Worm (Caenorhabditis elegans) whole organism, L1 larva: ENCODE data around the gene Y47D7A.9.

Experiments
- C04F5.9 ChIP-seq: sonication (generic microtip); optimal IDR thresholded peaks from 2 replicates; lab custom pipeline; 2016; ENCODE audit warnings: missing genetic modification characterization, missing compliant biosample characterization
- C16A3.4 ChIP-seq: fragments of 150-350 bp; optimal IDR thresholded peaks from 2 replicates; lab custom pipeline; 2014; ENCODE audit warnings: missing biosample characterization, missing genetic modification characterization
- alr-1 ChIP-seq: fragments of 200-800 bp; sonication (Bioruptor generic); optimal IDR thresholded peaks from 2 replicates; lab custom pipeline; 2018; ENCODE audit warnings: borderline replicate concordance, mild to moderate bottlenecking, missing genetic modification characterization, missing compliant biosample characterization
- aly-2 ChIP-seq: fragments of 150-350 bp; optimal IDR thresholded peaks from 2 replicates; lab custom pipeline; 2014; ENCODE audit warnings: missing biosample characterization, missing genetic modification characterization
- ama-1 ChIP-seq: fragments of 150-350 bp; optimal IDR thresholded peaks from 2 replicates; lab custom pipeline; 2014
- ceh-63 ChIP-seq: fragments of 200-800 bp; sonication (Bioruptor generic); optimal IDR thresholded peaks from 2 replicates; lab custom pipeline; 2018; ENCODE audit warnings: mild to moderate bottlenecking, missing genetic modification characterization, missing compliant biosample characterization
- ceh-8 ChIP-seq: fragments of 200-800 bp; sonication (Bioruptor generic); optimal IDR thresholded peaks from 2 replicates; lab custom pipeline; 2018; ENCODE audit warnings: mild to moderate bottlenecking, missing genetic modification characterization, moderate library complexity, missing compliant biosample characterization
- ceh-82 ChIP-seq, 3 experiments: fragments of 150-350 bp in 1 of 3; sonication (generic microtip) in 2 of 3; optimal IDR thresholded peaks; 2 replicates each; lab custom pipeline; 2014 to 2017; ENCODE audit warnings: missing biosample characterization in 3 of 3, missing genetic modification characterization in 3 of 3
- ces-1 ChIP-seq: fragments of 150-350 bp; optimal IDR thresholded peaks from 2 replicates; lab custom pipeline; 2014; ENCODE audit warnings: missing biosample characterization, missing genetic modification reagents, missing genetic modification characterization
- dsc-1 ChIP-seq: sonication (generic microtip); optimal IDR thresholded peaks from 2 replicates; lab custom pipeline; 2016; ENCODE audit warnings: mild to moderate bottlenecking, missing genetic modification characterization, missing compliant biosample characterization
- efl-1 ChIP-seq, 4 experiments: fragments of 150-350 bp; optimal IDR thresholded peaks in 3 of 4; peaks in 1 of 4; 1 replicate in 1 of 4; 2 replicates in 3 of 4; lab custom pipeline; 2014; ENCODE audit warnings: missing biosample characterization in 2 of 4, missing genetic modification characterization in 2 of 4, missing genetic modification reagents in 2 of 4
- efl-3 ChIP-seq: fragments of 200-800 bp; sonication (Bioruptor generic); optimal IDR thresholded peaks from 2 replicates; lab custom pipeline; 2018; ENCODE audit warnings: mild to moderate bottlenecking, missing genetic modification characterization, missing compliant biosample characterization
- egl-27 ChIP-seq, 2 experiments: fragments of 150-350 bp in 1 of 2; sonication (generic microtip); optimal IDR thresholded peaks; 3 replicates each; lab custom pipeline; 2017 to 2018; ENCODE audit warnings: missing biosample characterization in 2 of 2, missing genetic modification characterization in 2 of 2, missing genetic modification reagents in 2 of 2
- elt-2 ChIP-seq: sonication (generic microtip); optimal IDR thresholded peaks from 2 replicates; lab custom pipeline; 2016; ENCODE audit warnings: missing genetic modification characterization, mild to moderate bottlenecking, inconsistent platforms, missing compliant biosample characterization, missing genetic modification reagents
- elt-3 ChIP-seq, 6 experiments: fragments of 150-350 bp in 1 of 6; sonication (generic microtip); optimal IDR thresholded peaks; 2 replicates each; lab custom pipeline; 2017 to 2018; ENCODE audit warnings: missing biosample characterization in 6 of 6, missing genetic modification characterization in 6 of 6, inconsistent platforms in 1 of 6
- ets-5 ChIP-seq: fragments of 200-800 bp; sonication (Bioruptor generic); IDR thresholded peaks from 2 replicates; pipeline ENCODE4 v1.3.6; 2022; ENCODE audit warnings: missing genetic modification characterization, missing compliant biosample characterization
- fkh-10 ChIP-seq: sonication (generic microtip); optimal IDR thresholded peaks from 2 replicates; lab custom pipeline; 2017; ENCODE audit warnings: missing biosample characterization, missing genetic modification reagents, missing genetic modification characterization
- fkh-4 ChIP-seq: sonication (generic microtip); optimal IDR thresholded peaks from 2 replicates; lab custom pipeline; 2016; ENCODE audit warnings: missing compliant biosample characterization, missing genetic modification characterization, borderline replicate concordance
- fos-1 ChIP-seq: fragments of 150-350 bp; optimal IDR thresholded peaks from 2 replicates; lab custom pipeline; 2014; ENCODE audit warnings: missing biosample characterization, missing genetic modification characterization
- hlh-17 ChIP-seq: fragments of 200-800 bp; sonication (Bioruptor generic); optimal IDR thresholded peaks from 2 replicates; lab custom pipeline; 2018; ENCODE audit warnings: missing genetic modification characterization, mild to moderate bottlenecking, missing compliant biosample characterization, moderate library complexity, borderline replicate concordance
- irx-1 ChIP-seq: sonication (generic microtip); optimal IDR thresholded peaks from 2 replicates; lab custom pipeline; 2016; ENCODE audit warnings: missing genetic modification characterization, missing compliant biosample characterization
- lin-13 ChIP-seq: fragments of 150-350 bp; optimal IDR thresholded peaks from 2 replicates; lab custom pipeline; 2014; ENCODE audit warnings: missing biosample characterization, missing genetic modification reagents, missing genetic modification characterization
- lin-14 ChIP-seq: fragments of 200-800 bp; sonication (Bioruptor generic); optimal IDR thresholded peaks from 2 replicates; lab custom pipeline; 2018; ENCODE audit warnings: mild to moderate bottlenecking, missing genetic modification characterization, moderate library complexity, missing compliant biosample characterization
- lin-15B ChIP-seq: fragments of 150-350 bp; sonication (generic microtip); optimal IDR thresholded peaks from 3 replicates; lab custom pipeline; 2014; ENCODE audit warnings: missing biosample characterization, missing genetic modification characterization
- lin-39 ChIP-seq: fragments of 150-350 bp; optimal IDR thresholded peaks from 2 replicates; lab custom pipeline; 2014; ENCODE audit warnings: missing biosample characterization, missing genetic modification reagents, missing genetic modification characterization
- lir-3 ChIP-seq: sonication (generic microtip); optimal IDR thresholded peaks from 2 replicates; lab custom pipeline; 2016; ENCODE audit warnings: mild to moderate bottlenecking, missing genetic modification characterization, moderate library complexity, missing compliant biosample characterization; ENCODE audit not compliant: poor library complexity
- mef-2 ChIP-seq: fragments of 150-350 bp; optimal IDR thresholded peaks from 2 replicates; lab custom pipeline; 2014; ENCODE audit warnings: missing biosample characterization, missing genetic modification characterization
- mep-1 ChIP-seq: fragments of 150-350 bp; optimal IDR thresholded peaks from 2 replicates; lab custom pipeline; 2014; ENCODE audit warnings: missing biosample characterization, missing genetic modification characterization
- nhr-12 ChIP-seq: sonication (generic microtip); optimal IDR thresholded peaks from 2 replicates; lab custom pipeline; 2017; ENCODE audit warnings: missing biosample characterization, missing genetic modification characterization
- nhr-19 ChIP-seq: fragments of 200-800 bp; sonication (Bioruptor generic); conservative IDR thresholded peaks from 2 replicates; pipeline ENCODE4 v1.3.6; 2022; ENCODE audit warnings: missing genetic modification characterization, missing compliant biosample characterization
- nhr-237 ChIP-seq: fragments of 150-350 bp; optimal IDR thresholded peaks from 2 replicates; lab custom pipeline; 2014; ENCODE audit warnings: missing biosample characterization, missing genetic modification characterization
- nhr-76 ChIP-seq: sonication (generic microtip); optimal IDR thresholded peaks from 2 replicates; lab custom pipeline; 2017; ENCODE audit warnings: missing biosample characterization, missing genetic modification characterization
- nhr-77 ChIP-seq: fragments of 150-350 bp; optimal IDR thresholded peaks from 2 replicates; lab custom pipeline; 2014; ENCODE audit warnings: missing biosample characterization, missing genetic modification characterization
- nhr-84 ChIP-seq: sonication (generic microtip); optimal IDR thresholded peaks from 2 replicates; lab custom pipeline; 2017; ENCODE audit warnings: missing biosample characterization, missing genetic modification characterization
- nhr-90 ChIP-seq: sonication (generic microtip); optimal IDR thresholded peaks from 2 replicates; lab custom pipeline; 2016; ENCODE audit warnings: mild to moderate bottlenecking, missing genetic modification characterization, missing compliant biosample characterization; ENCODE audit not compliant: poor library complexity
- pag-3 ChIP-seq: sonication (generic microtip); optimal IDR thresholded peaks from 2 replicates; lab custom pipeline; 2017; ENCODE audit warnings: missing genetic modification characterization, mild to moderate bottlenecking, missing compliant biosample characterization, antibody characterized with exemption, borderline replicate concordance; ENCODE audit not compliant: insufficient read depth
- pqm-1 ChIP-seq: sonication (generic microtip); optimal IDR thresholded peaks from 3 replicates; lab custom pipeline; 2017; ENCODE audit warnings: missing biosample characterization, missing genetic modification characterization
- rnt-1 ChIP-seq: sonication (generic microtip); optimal IDR thresholded peaks from 2 replicates; lab custom pipeline; 2016; ENCODE audit warnings: mild to moderate bottlenecking, missing genetic modification characterization, moderate library complexity, missing compliant biosample characterization
- skn-1 ChIP-seq: fragments of 150-350 bp; optimal IDR thresholded peaks from 2 replicates; lab custom pipeline; 2014; ENCODE audit warnings: missing biosample characterization, missing genetic modification characterization
- snpc-4 ChIP-seq: fragments of 150-350 bp; optimal IDR thresholded peaks from 2 replicates; lab custom pipeline; 2014; ENCODE audit warnings: missing biosample characterization, missing genetic modification characterization
- snu-23 ChIP-seq: sonication (generic microtip); optimal IDR thresholded peaks from 2 replicates; lab custom pipeline; 2016; ENCODE audit warnings: missing genetic modification characterization, missing compliant biosample characterization
- sox-4 ChIP-seq: sonication (generic microtip); optimal IDR thresholded peaks from 2 replicates; lab custom pipeline; 2016; ENCODE audit warnings: missing genetic modification characterization, missing compliant biosample characterization
- sptf-1 ChIP-seq: fragments of 150-350 bp; optimal IDR thresholded peaks from 2 replicates; lab custom pipeline; 2014; ENCODE audit warnings: missing biosample characterization, missing genetic modification characterization
- sup-37 ChIP-seq: fragments of 200-800 bp; sonication (Bioruptor generic); optimal IDR thresholded peaks from 2 replicates; lab custom pipeline; 2018; ENCODE audit warnings: mild to moderate bottlenecking, missing genetic modification characterization, missing compliant biosample characterization
- swsn-7 ChIP-seq: sonication (generic microtip); optimal IDR thresholded peaks from 2 replicates; lab custom pipeline; 2016; ENCODE audit warnings: missing genetic modification characterization, missing compliant biosample characterization
- tbx-2 ChIP-seq: sonication (generic microtip); optimal IDR thresholded peaks from 2 replicates; lab custom pipeline; 2016; ENCODE audit warnings: missing genetic modification characterization, missing compliant biosample characterization
- unc-30 ChIP-seq: sonication (generic microtip); optimal IDR thresholded peaks from 2 replicates; lab custom pipeline; 2017; ENCODE audit warnings: missing biosample characterization, missing genetic modification characterization
- unc-62 ChIP-seq: fragments of 150-350 bp; optimal IDR thresholded peaks from 2 replicates; lab custom pipeline; 2014; ENCODE audit warnings: missing biosample characterization, missing genetic modification reagents, missing genetic modification characterization
- unc-98 ChIP-seq: fragments of 200-800 bp; sonication (Bioruptor generic); IDR thresholded peaks from 2 replicates; pipeline ENCODE4 v1.3.6; 2022; ENCODE audit warnings: missing genetic modification characterization, missing compliant biosample characterization
- zag-1 ChIP-seq: fragments of 150-350 bp; optimal IDR thresholded peaks from 2 replicates; lab custom pipeline; 2014; ENCODE audit warnings: missing biosample characterization, missing genetic modification characterization
- zip-4 ChIP-seq: fragments of 200-800 bp; sonication (Bioruptor generic); optimal IDR thresholded peaks from 2 replicates; lab custom pipeline; 2018; ENCODE audit warnings: mild to moderate bottlenecking, missing genetic modification characterization, moderate library complexity, missing compliant biosample characterization
- ztf-11 ChIP-seq, 2 experiments: sonication (generic microtip); optimal IDR thresholded peaks; 2 replicates each; lab custom pipeline; 2016 to 2017; ENCODE audit warnings: missing genetic modification characterization in 2 of 2, missing biosample characterization in 1 of 2, missing compliant biosample characterization in 1 of 2

Gene Y47D7A.9

ce11 chrV:4450523-4451089 is 26.8 kb upstream of the Y47D7A.9 start, which contains the start of gene rft-2 (continued):
- TF ChIP-seq dsc-1 (tag; lab: Kevin White, UChicago) (peak; percentile 67), nhr-19 (GFP tag; lab: Robert Waterston, UW) (peak; percentile 50), nhr-12 (tag; lab: Kevin White, UChicago) (no peak), pag-3 (tag; lab: Kevin White, UChicago) (no peak), snpc-4 (tag; lab: Kevin White, UChicago) (peak; percentile 44), nhr-237 (tag; lab: Kevin White, UChicago) (no peak), zip-4 (no peak), pqm-1 (tag; lab: Kevin White, UChicago) (no peak), ceh-63 (GFP tag; lab: Kevin White, UChicago) (no peak), snu-23 (GFP tag; lab: Kevin White, UChicago) (peak; percentile 69), sptf-1 (tag; lab: Kevin White, UChicago) (no peak), efl-1 (optimal IDR thresholded peaks at IDR 0.05; lab: Kevin White, UChicago) (peak; percentile 92 to 96), efl-1 (GFP tag; optimal IDR thresholded peaks at IDR 0.05 in 1 of 2; lab: Kevin White, UChicago) (peak; percentile 96 to 99), nhr-77 (tag; lab: Kevin White, UChicago) (peak; percentile 35), C04F5.9 (peak; percentile 23), tbx-2 (tag; lab: Kevin White, UChicago) (peak; percentile 50), ceh-8 (GFP tag; lab: Kevin White, UChicago) (no peak), zag-1 (tag; lab: Kevin White, UChicago) (no peak), elt-2 (peak; percentile 56), lin-13 (GFP tag; lab: Kevin White, UChicago) (peak; percentile 27), fkh-4 (tag; lab: Kevin White, UChicago) (no peak), ztf-11 (tag; optimal IDR thresholded peaks at IDR 0.05; lab: Kevin White, UChicago) (no peak), lin-39 (tag; lab: Kevin White, UChicago) (no peak), elt-3 (tag; optimal IDR thresholded peaks at IDR 0.05; lab: Kevin White, UChicago) (peak in 1 of 6 experiments; percentile 11), lin-15B (peak; percentile 1), irx-1 (tag; lab: Kevin White, UChicago) (peak; percentile 58), mef-2 (tag; lab: Kevin White, UChicago) (no peak), swsn-7 (tag; lab: Kevin White, UChicago) (peak; percentile 60), nhr-90 (tag; lab: Kevin White, UChicago) (peak; percentile 58), ces-1 (GFP tag; lab: Kevin White, UChicago) (no peak), mep-1 (tag; lab: Kevin White, UChicago) (peak; percentile 62), hlh-17 (GFP tag; lab: Kevin White, UChicago) (no peak), egl-27 (tag; optimal IDR thresholded peaks at IDR 0.05; lab: Kevin White, UChicago) (no peak), C16A3.4 (tag; lab: Kevin White, UChicago) (peak; percentile 39), ceh-82 (tag; optimal IDR thresholded peaks at IDR 0.05; lab: Kevin White, UChicago) (peak; percentile 39 to 80 (median 56)), efl-3 (GFP tag; lab: Kevin White, UChicago) (no peak), fkh-10 (GFP tag; lab: Kevin White, UChicago) (peak; percentile 25), nhr-76 (no peak), alr-1 (tag; lab: Kevin White, UChicago) (no peak), lin-14 (GFP tag; lab: Kevin White, UChicago) (peak; percentile 61), ets-5 (no peak), skn-1 (tag; lab: Kevin White, UChicago) (peak; percentile 51), fos-1 (tag; lab: Kevin White, UChicago) (peak; percentile 16), unc-98 (no peak), rnt-1 (peak; percentile 53), sox-4 (peak; percentile 3), nhr-84 (no peak), unc-30 (tag; lab: Kevin White, UChicago) (no peak), sup-37 (GFP tag; lab: Kevin White, UChicago) (no peak), ama-1 (no peak), unc-62 (GFP tag; lab: Kevin White, UChicago) (no peak), lir-3 (tag; lab: Kevin White, UChicago) (no peak), aly-2 (tag; lab: Kevin White, UChicago) (no peak)
